Fruit fly (Drosophila melanogaster): ENCODE data around the gene mTor.

DNA sequence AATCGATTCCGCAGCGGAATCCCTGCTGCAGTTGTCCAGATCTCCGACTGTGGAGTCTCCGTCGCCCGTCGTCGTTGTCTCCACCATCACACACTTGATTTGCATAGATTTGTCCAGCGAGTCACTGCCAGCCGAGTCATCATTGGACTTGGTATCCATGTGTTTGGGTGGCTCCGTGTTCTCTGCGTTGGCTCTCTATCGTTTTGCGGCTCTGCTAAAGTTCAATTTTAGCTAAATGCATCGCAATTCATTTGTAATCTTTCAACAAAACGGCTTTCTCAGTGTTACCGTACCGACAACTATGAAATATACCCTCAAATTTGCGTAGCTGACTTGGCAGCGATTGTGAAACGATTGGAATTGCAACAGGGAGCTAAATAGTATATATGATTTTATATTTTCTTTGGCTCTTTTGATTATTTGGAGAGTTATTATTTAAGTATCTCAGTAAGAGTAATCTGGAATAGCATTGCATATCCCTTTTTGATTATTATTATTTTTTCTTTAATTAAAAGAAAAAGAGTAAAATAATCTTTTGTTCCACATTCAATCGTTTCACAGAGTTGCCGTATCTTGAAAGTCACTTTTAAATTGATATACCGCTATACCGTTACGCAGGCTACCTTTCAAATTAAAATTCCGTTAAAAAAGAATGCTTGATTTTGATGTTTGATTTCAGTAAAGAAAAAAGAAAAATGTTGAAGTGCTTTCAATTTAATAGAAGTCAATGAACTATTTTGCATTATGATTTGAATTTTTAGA is 16.9 kb downstream of the mTor start, which contains the start of gene CG9933:
- TF ChIP-seq CG8478 (optimal IDR thresholded peaks at IDR 0.05), result no peak
- TF ChIP-seq CTCF (optimal IDR thresholded peaks at IDR 0.05), result no peak

All from S2 (cell line).